Fruit fly (Drosophila melanogaster) whole organism, embryonic: ENCODE measurements around the gene CG5731.

Experiments
- Abd-B ChIP-seq: fragments of 200-800 bp; sonication (Bioruptor generic); optimal IDR thresholded peaks from 2 replicates; lab custom pipeline; 2018; ENCODE audit warnings: missing biosample characterization, mild to moderate bottlenecking, missing genetic modification characterization, moderate library complexity
- B-H2 ChIP-seq: fragments of 200-800 bp; sonication (Bioruptor generic); optimal IDR thresholded peaks from 2 replicates; lab custom pipeline; 2018; ENCODE audit warnings: missing biosample characterization, mild to moderate bottlenecking, missing genetic modification characterization
- CG11695 ChIP-seq: fragments of 200-800 bp; sonication (Bioruptor generic); IDR thresholded peaks from 3 replicates; pipeline ENCODE4 v1.3.6; 2022; ENCODE audit warnings: missing biosample characterization, missing genetic modification characterization
- CG12219 ChIP-seq: fragments of 200-800 bp; sonication (Bioruptor generic); optimal IDR thresholded peaks from 3 replicates; lab custom pipeline; 2018; ENCODE audit warnings: missing biosample characterization, mild to moderate bottlenecking, missing genetic modification characterization
- CG12744 ChIP-seq: fragments of 200-800 bp; sonication (Bioruptor generic); optimal IDR thresholded peaks from 2 replicates; lab custom pipeline; 2016; ENCODE audit warnings: missing biosample characterization, missing genetic modification characterization
- CG12769 ChIP-seq: fragments of 200-800 bp; sonication (Bioruptor generic); optimal IDR thresholded peaks from 2 replicates; lab custom pipeline; 2019; ENCODE audit warnings: missing biosample characterization, mild to moderate bottlenecking, missing genetic modification characterization, moderate library complexity
- CG13894 ChIP-seq: fragments of 200-800 bp; sonication (Bioruptor generic); optimal IDR thresholded peaks from 3 replicates; lab custom pipeline; 2018; ENCODE audit warnings: missing biosample characterization, mild to moderate bottlenecking, missing genetic modification characterization, moderate library complexity
- CG14710 ChIP-seq: fragments of 200-800 bp; sonication (Bioruptor generic); optimal IDR thresholded peaks from 3 replicates; lab custom pipeline; 2019; ENCODE audit warnings: missing biosample characterization, mild to moderate bottlenecking, missing genetic modification characterization, moderate library complexity
- CG17802 ChIP-seq: fragments of 200-800 bp; sonication (Bioruptor generic); optimal IDR thresholded peaks from 2 replicates; lab custom pipeline; 2018; ENCODE audit warnings: missing biosample characterization, mild to moderate bottlenecking, missing genetic modification characterization, moderate library complexity
- CG18262 ChIP-seq: fragments of 200-800 bp; optimal IDR thresholded peaks from 3 replicates; lab custom pipeline; 2019; ENCODE audit warnings: missing biosample characterization, mild to moderate bottlenecking, missing genetic modification characterization, moderate library complexity
- CG31365 ChIP-seq: fragments of 200-800 bp; sonication (Bioruptor generic); optimal IDR thresholded peaks from 2 replicates; lab custom pipeline; 2018; ENCODE audit warnings: missing biosample characterization, mild to moderate bottlenecking, missing genetic modification characterization
- CG3407 ChIP-seq: fragments of 200-800 bp; sonication (Bioruptor generic); optimal IDR thresholded peaks from 2 replicates; lab custom pipeline; 2018; ENCODE audit warnings: missing biosample characterization, mild to moderate bottlenecking, missing genetic modification characterization
- CG43689 ChIP-seq: fragments of 200-800 bp; sonication (Bioruptor generic); IDR thresholded peaks from 2 replicates; pipeline ENCODE4 v1.3.6; 2022; ENCODE audit warnings: missing biosample characterization, missing genetic modification characterization
- CG4854 ChIP-seq: fragments of 200-800 bp; sonication (Bioruptor generic); optimal IDR thresholded peaks from 2 replicates; lab custom pipeline; 2016; ENCODE audit warnings: missing biosample characterization, missing genetic modification characterization, inconsistent platforms
- CG7987 ChIP-seq: fragments of 200-800 bp; sonication (Bioruptor generic); optimal IDR thresholded peaks from 2 replicates; lab custom pipeline; 2018; ENCODE audit warnings: missing biosample characterization, mild to moderate bottlenecking, missing genetic modification characterization, moderate library complexity
- CG8359 ChIP-seq: fragments of 200-800 bp; sonication (Bioruptor generic); optimal IDR thresholded peaks from 2 replicates; lab custom pipeline; 2017; ENCODE audit warnings: missing biosample characterization, mild to moderate bottlenecking, missing genetic modification characterization, borderline replicate concordance
- CG9797 ChIP-seq: fragments of 200-800 bp; sonication (Bioruptor generic); optimal IDR thresholded peaks from 3 replicates; lab custom pipeline; 2018; ENCODE audit warnings: missing biosample characterization, mild to moderate bottlenecking, missing genetic modification characterization
- Dref ChIP-seq: fragments of 200-800 bp; sonication (Bioruptor generic); IDR thresholded peaks from 2 replicates; pipeline ENCODE4 v1.3.6; 2022; ENCODE audit warnings: missing biosample characterization, missing genetic modification characterization
- Fer3 ChIP-seq: fragments of 200-800 bp; sonication (Bioruptor generic); optimal IDR thresholded peaks from 2 replicates; lab custom pipeline; 2018; ENCODE audit warnings: missing biosample characterization, mild to moderate bottlenecking, missing genetic modification characterization, moderate library complexity
- Gug ChIP-seq: fragments of 200-800 bp; sonication (Bioruptor generic); IDR thresholded peaks from 4 replicates; pipeline ENCODE4 v1.3.6; 2022; ENCODE audit warnings: missing biosample characterization, missing genetic modification characterization
- HLH3B ChIP-seq: fragments of 200-800 bp; sonication (Bioruptor generic); IDR thresholded peaks from 2 replicates; pipeline ENCODE4 v1.3.6; 2022; ENCODE audit warnings: missing biosample characterization, missing genetic modification characterization
- Mrtf ChIP-seq: fragments of 200-800 bp; sonication (Bioruptor generic); IDR thresholded peaks from 3 replicates; pipeline ENCODE4 v1.3.6; 2022; ENCODE audit warnings: missing biosample characterization, missing genetic modification characterization
- Nf-YB ChIP-seq: fragments of 200-800 bp; sonication (Bioruptor generic); optimal IDR thresholded peaks from 3 replicates; lab custom pipeline; 2019; ENCODE audit warnings: missing biosample characterization, mild to moderate bottlenecking, missing genetic modification characterization, moderate library complexity
- NfI ChIP-seq: fragments of 200-800 bp; sonication (Bioruptor generic); optimal IDR thresholded peaks from 3 replicates; lab custom pipeline; 2018; ENCODE audit warnings: missing biosample characterization, mild to moderate bottlenecking, missing genetic modification characterization, moderate library complexity
- Optix ChIP-seq: fragments of 200-800 bp; sonication (Bioruptor generic); IDR thresholded peaks from 3 replicates; pipeline ENCODE4 v1.3.6; 2022; ENCODE audit warnings: missing biosample characterization, missing genetic modification characterization
- Rfx ChIP-seq: fragments of 200-800 bp; sonication (Bioruptor generic); IDR thresholded peaks from 2 replicates; pipeline ENCODE4 v1.3.6; 2022; ENCODE audit warnings: missing biosample characterization, missing genetic modification characterization
- Side ChIP-seq: fragments of 200-800 bp; sonication (Bioruptor generic); optimal IDR thresholded peaks from 2 replicates; lab custom pipeline; 2016; ENCODE audit warnings: missing biosample characterization, missing genetic modification characterization
- Sox102F ChIP-seq: fragments of 200-800 bp; sonication (Bioruptor generic); optimal IDR thresholded peaks from 2 replicates; lab custom pipeline; 2018; ENCODE audit warnings: missing biosample characterization, mild to moderate bottlenecking, missing genetic modification characterization, moderate library complexity
- Spps ChIP-seq: fragments of 200-800 bp; sonication (Bioruptor generic); optimal IDR thresholded peaks from 2 replicates; lab custom pipeline; 2018; ENCODE audit warnings: missing biosample characterization, mild to moderate bottlenecking, missing genetic modification characterization
- Ssrp ChIP-seq: fragments of 200-800 bp; sonication (Bioruptor generic); optimal IDR thresholded peaks from 2 replicates; lab custom pipeline; 2018; ENCODE audit warnings: missing biosample characterization, mild to moderate bottlenecking, missing genetic modification characterization, moderate library complexity
- YL-1 ChIP-seq: fragments of 200-800 bp; sonication (Bioruptor generic); optimal IDR thresholded peaks from 3 replicates; lab custom pipeline; 2017; ENCODE audit warnings: missing biosample characterization, mild to moderate bottlenecking, missing genetic modification characterization
- ash1 ChIP-seq: fragments of 200-800 bp; sonication (Bioruptor generic); optimal IDR thresholded peaks from 2 replicates; lab custom pipeline; 2018; ENCODE audit warnings: missing biosample characterization, mild to moderate bottlenecking, missing genetic modification characterization
- bbx ChIP-seq: fragments of 200-800 bp; sonication (Bioruptor generic); IDR thresholded peaks from 2 replicates; pipeline ENCODE4 v1.3.6; 2022; ENCODE audit warnings: missing biosample characterization, missing genetic modification characterization; ENCODE audit not compliant: partially characterized antibody
- br ChIP-seq: fragments of >200 bp; optimal IDR thresholded peaks from 2 replicates; lab custom pipeline; 2017
- crol ChIP-seq: fragments of 200-800 bp; sonication (Bioruptor generic); IDR thresholded peaks from 2 replicates; pipeline ENCODE4 v1.3.6; 2022; ENCODE audit warnings: missing biosample characterization, missing genetic modification characterization
- dan ChIP-seq: fragments of 200-800 bp; sonication (Bioruptor generic); IDR thresholded peaks from 2 replicates; pipeline ENCODE4 v1.3.6; 2022; ENCODE audit warnings: missing biosample characterization, missing genetic modification characterization
- dysf ChIP-seq: fragments of 200-800 bp; sonication (Bioruptor generic); IDR thresholded peaks from 3 replicates; pipeline ENCODE4 v1.3.6; 2022; ENCODE audit warnings: missing biosample characterization, missing genetic modification characterization
- grn ChIP-seq: fragments of 200-800 bp; sonication (Bioruptor generic); optimal IDR thresholded peaks from 3 replicates; lab custom pipeline; 2017; ENCODE audit warnings: missing biosample characterization, missing genetic modification characterization
- her ChIP-seq: fragments of 200-800 bp; sonication (Bioruptor generic); optimal IDR thresholded peaks from 2 replicates; lab custom pipeline; 2016; ENCODE audit warnings: missing biosample characterization, missing genetic modification characterization
- kah ChIP-seq: fragments of 200-800 bp; sonication (Bioruptor generic); optimal IDR thresholded peaks from 2 replicates; lab custom pipeline; 2018; ENCODE audit warnings: missing biosample characterization, mild to moderate bottlenecking, missing genetic modification characterization
- mirr ChIP-seq: fragments of 200-800 bp; sonication (Bioruptor generic); optimal IDR thresholded peaks from 3 replicates; lab custom pipeline; 2018; ENCODE audit warnings: missing biosample characterization, mild to moderate bottlenecking, missing genetic modification characterization
- nerfin-2 ChIP-seq: fragments of 200-800 bp; sonication (Bioruptor generic); IDR thresholded peaks from 2 replicates; pipeline ENCODE4 v1.3.6; 2022; ENCODE audit warnings: missing biosample characterization, missing genetic modification characterization; ENCODE audit not compliant: partially characterized antibody
- otp ChIP-seq: fragments of 200-800 bp; sonication (Bioruptor generic); IDR thresholded peaks from 3 replicates; pipeline ENCODE4, ENCODE4 v1.3.6; 2022; ENCODE audit warnings: missing biosample characterization, missing genetic modification characterization
- sisA ChIP-seq: fragments of 200-800 bp; sonication (Bioruptor generic); IDR thresholded peaks from 2 replicates; pipeline ENCODE4 v1.3.6; 2022; ENCODE audit warnings: missing biosample characterization, missing genetic modification characterization
- sqz ChIP-seq: fragments of 200-800 bp; sonication (Bioruptor generic); optimal IDR thresholded peaks from 3 replicates; lab custom pipeline; 2018; ENCODE audit warnings: missing biosample characterization, mild to moderate bottlenecking, missing genetic modification characterization
- sr ChIP-seq: fragments of 200-800 bp; sonication (Bioruptor generic); IDR thresholded peaks from 3 replicates; pipeline ENCODE4 v1.3.6; 2022; ENCODE audit warnings: missing biosample characterization, missing genetic modification characterization
- unpg ChIP-seq: fragments of 200-800 bp; sonication (Bioruptor generic); optimal IDR thresholded peaks from 3 replicates; lab custom pipeline; 2018; ENCODE audit warnings: missing biosample characterization, mild to moderate bottlenecking, missing genetic modification characterization, moderate library complexity
- usp ChIP-seq: fragments of >200 bp; optimal IDR thresholded peaks from 2 replicates; lab custom pipeline; 2017; ENCODE audit warnings: missing biosample characterization, missing genetic modification characterization
- zen2 ChIP-seq: fragments of 200-800 bp; sonication (Bioruptor generic); IDR thresholded peaks from 3 replicates; pipeline ENCODE4 v1.3.6; 2022; ENCODE audit warnings: missing biosample characterization, missing genetic modification characterization; ENCODE audit not compliant: partially characterized antibody

Gene CG5731

DNA sequence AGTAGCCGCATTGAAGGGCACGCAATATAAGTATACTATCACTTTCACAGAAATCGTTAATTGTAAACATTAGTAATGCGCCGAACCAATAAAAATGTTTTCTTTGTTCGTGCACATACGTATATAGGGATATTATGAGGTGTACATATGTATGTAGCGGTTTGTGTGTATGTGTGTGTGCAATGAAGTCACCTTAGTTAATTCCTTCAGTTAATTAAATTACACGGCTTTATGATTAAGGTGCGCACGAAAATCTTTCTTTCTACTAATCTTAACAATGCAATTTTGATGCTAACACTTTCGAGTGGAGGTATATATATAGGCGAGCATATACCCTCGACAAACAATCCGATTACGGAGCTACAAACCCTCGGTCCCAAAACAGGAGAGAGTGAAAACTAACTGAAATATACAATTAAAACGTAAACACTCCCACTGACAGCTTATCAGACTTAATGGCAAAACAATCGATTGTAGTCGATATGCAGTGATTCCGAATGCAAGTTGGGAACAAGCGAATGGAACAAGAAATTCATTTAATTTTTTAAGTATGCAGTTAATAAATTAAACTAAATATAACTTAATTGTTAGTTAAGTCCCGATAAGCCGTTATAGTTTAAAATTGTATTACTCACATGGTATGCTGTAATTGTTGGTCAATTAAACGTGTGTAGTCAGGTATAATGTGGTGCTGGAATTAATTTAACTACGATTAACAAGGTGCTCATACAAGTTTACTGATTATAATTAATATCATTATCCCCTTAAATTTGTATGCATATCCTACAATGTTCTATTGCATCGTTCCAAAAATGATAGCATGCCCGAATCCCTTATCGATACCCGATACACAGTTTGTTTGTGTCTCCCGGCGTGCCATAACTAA is 11.2 kb upstream of the CG5731 start, which contains the start of the genes Npc1a and Prosalpha6 (continued):
- TF ChIP-seq NfI (GFP tag; lab: Kevin White, UChicago) (no peak), CG12744 (GFP tag; lab: Kevin White, UChicago) (no peak), her (GFP tag; lab: Kevin White, UChicago) (no peak), CG12769 (no peak), CG31365 (tag; lab: Kevin White, UChicago) (no peak), mirr (GFP tag; lab: Kevin White, UChicago) (peak; percentile 26), sqz (no peak), Dref (GFP tag; lab: Robert Waterston, UW) (peak; percentile 79), CG7987 (no peak), CG11695 (GFP tag; lab: Robert Waterston, UW) (no peak), Gug (GFP tag; lab: Robert Waterston, UW) (no peak), Rfx (GFP tag; lab: Robert Waterston, UW) (no peak), CG3407 (GFP tag; lab: Kevin White, UChicago) (no peak), ash1 (GFP tag; lab: Kevin White, UChicago) (no peak), bbx (GFP tag; lab: Robert Waterston, UW) (peak; percentile 50; the same call in 1 of the 2 replicates), CG8359 (GFP tag; lab: Kevin White, UChicago) (no peak), CG43689 (GFP tag; lab: Robert Waterston, UW) (no peak), kah (GFP tag; lab: Kevin White, UChicago) (peak; percentile 2), CG13894 (tag; lab: Kevin White, UChicago) (no peak), Mrtf (GFP tag; lab: Robert Waterston, UW) (no peak), nerfin-2 (0 out of 2 replicates have a peak, but pooled peaks have one; percentile 27), CG9797 (GFP tag; lab: Kevin White, UChicago) (peak; percentile 42), sr (no peak), dan (no peak), dysf (GFP tag; lab: Robert Waterston, UW) (no peak), Nf-YB (no peak), CG4854 (no peak), CG17802 (tag; lab: Kevin White, UChicago) (peak; percentile 25), CG18262 (peak; percentile 32), Fer3 (tag; lab: Kevin White, UChicago) (no peak), HLH3B (GFP tag; lab: Robert Waterston, UW) (no peak), sisA (GFP tag; lab: Robert Waterston, UW) (no peak), otp (GFP tag; lab: Robert Waterston, UW) (no peak), Ssrp (no peak), Abd-B (no peak), Side (GFP tag; lab: Kevin White, UChicago) (no peak), CG14710 (tag; lab: Kevin White, UChicago) (peak; percentile 70), YL-1 (no peak), Optix (GFP tag; lab: Robert Waterston, UW) (no peak), Spps (tag; lab: Kevin White, UChicago) (no peak), crol (GFP tag; lab: Robert Waterston, UW) (no peak), B-H2 (GFP tag; lab: Kevin White, UChicago) (no peak), CG12219 (no peak), br (lab: Kevin White, UChicago) (no peak), grn (peak; percentile 14), usp (GFP tag; lab: Kevin White, UChicago) (no peak), unpg (GFP tag; lab: Kevin White, UChicago) (no peak), zen2 (no peak; the same call in 2 of the 3 replicates), Sox102F (GFP tag; lab: Kevin White, UChicago) (no peak)
